Worm (Caenorhabditis elegans): ENCODE data around the gene spdl-1.

DNA sequence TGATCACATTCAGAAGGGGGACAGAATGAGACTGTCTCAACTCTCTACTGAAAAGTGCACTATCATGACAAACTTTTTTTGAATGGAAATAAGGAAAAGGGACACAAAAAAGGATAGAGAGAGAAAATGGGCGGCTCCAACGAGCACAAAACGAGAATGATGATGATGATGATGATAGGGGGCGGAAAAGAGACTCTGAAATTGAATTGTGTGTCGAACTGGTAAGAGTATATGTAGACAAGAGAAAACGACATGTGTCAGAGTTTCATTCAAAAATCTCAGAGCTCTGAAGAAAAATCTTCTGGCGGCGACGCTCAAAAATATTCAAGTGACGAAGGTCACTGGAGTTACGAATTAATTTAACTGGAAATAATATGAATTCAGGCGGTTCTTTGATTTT is 13.9 kb downstream of the spdl-1 start:
- TF ChIP-seq nhr-76 (tag; optimal IDR thresholded peaks at IDR 0.05) (no peak), nhr-12 (tag; optimal IDR thresholded peaks at IDR 0.05) (no peak), ztf-11 (tag; optimal IDR thresholded peaks at IDR 0.05) (no peak), tlp-1 (tag; optimal IDR thresholded peaks at IDR 0.05) (no peak), alr-1 (tag; optimal IDR thresholded peaks at IDR 0.05; ENCODE audit: borderline replicate concordance) (no peak), pqm-1 (tag; optimal IDR thresholded peaks at IDR 0.05) (no peak)

All from whole organism, L1 larva.